Worm (Caenorhabditis elegans) whole organism, midembryonic: Measurements from ENCODE around the gene F07C6.2.

ENCODE experiments used
- T22C8.4 ChIP-seq: fragments of 200-800 bp; sonication (Bioruptor generic); IDR thresholded peaks from 2 replicates; pipeline ENCODE4 v1.3.6; 2022; ENCODE audit warnings: missing genetic modification characterization, missing compliant biosample characterization
- cog-1 ChIP-seq: sonication (generic microtip); optimal IDR thresholded peaks from 2 replicates; lab custom pipeline; 2016; ENCODE audit warnings: missing genetic modification characterization, missing compliant biosample characterization
- flt-1 ChIP-seq: fragments of 200-800 bp; sonication (Bioruptor generic); IDR thresholded peaks from 2 replicates; pipeline ENCODE4 v1.3.6; 2022; ENCODE audit warnings: missing genetic modification characterization, missing compliant biosample characterization
- klf-2 ChIP-seq: fragments of 200-800 bp; sonication (Bioruptor generic); conservative IDR thresholded peaks from 2 replicates; pipeline ENCODE4 v1.3.6; 2022; ENCODE audit warnings: missing genetic modification reagents, missing genetic modification characterization, missing compliant biosample characterization
- med-1 ChIP-seq: sonication (generic microtip); optimal IDR thresholded peaks from 2 replicates; lab custom pipeline; 2017; ENCODE audit warnings: missing genetic modification characterization, mild to moderate bottlenecking, missing compliant biosample characterization, antibody characterized with exemption, missing genetic modification reagents; ENCODE audit not compliant: insufficient read depth
- ref-1 ChIP-seq: fragments of 200-800 bp; sonication (Bioruptor generic); conservative IDR thresholded peaks from 2 replicates; pipeline ENCODE4 v1.3.6; 2022; ENCODE audit warnings: missing genetic modification reagents, missing genetic modification characterization, missing compliant biosample characterization
- tab-1 ChIP-seq: fragments of 200-800 bp; sonication (Bioruptor generic); IDR thresholded peaks from 2 replicates; pipeline ENCODE4 v1.3.6; 2022; ENCODE audit warnings: missing genetic modification characterization, missing compliant biosample characterization
- ztf-23 ChIP-seq: fragments of 200-800 bp; sonication (Bioruptor generic); IDR thresholded peaks from 2 replicates; pipeline ENCODE4 v1.3.6; 2022; ENCODE audit warnings: missing genetic modification reagents, missing genetic modification characterization, missing compliant biosample characterization
- ztf-29 ChIP-seq: fragments of 200-800 bp; sonication (Bioruptor generic); IDR thresholded peaks from 2 replicates; pipeline ENCODE4 v1.3.6; 2022; ENCODE audit warnings: missing genetic modification reagents, missing genetic modification characterization, missing compliant biosample characterization

F07C6.2 gene

DNA sequence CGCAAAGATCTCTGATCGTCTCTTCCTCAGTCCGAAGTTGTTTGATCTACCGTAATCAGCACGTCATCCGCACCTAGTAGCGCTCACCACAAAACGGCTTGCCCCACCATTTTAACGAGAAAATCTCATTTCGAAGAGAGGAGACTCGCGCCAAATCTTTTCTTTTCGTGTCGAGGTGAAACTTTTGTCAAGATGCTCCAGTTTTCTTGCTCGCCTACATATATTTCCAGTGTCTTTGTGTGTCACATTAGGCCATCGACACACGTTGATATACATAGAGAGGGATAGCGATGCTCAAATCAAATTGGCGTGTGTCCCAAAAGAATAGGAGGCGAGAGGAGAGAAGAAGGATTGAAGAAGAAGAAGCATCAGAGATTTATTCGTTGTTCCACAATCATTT, 28.2 kb upstream of the F07C6.2 start:
- TF ChIP-seq tab-1 (GFP tag; lab: Robert Waterston, UW) (no peak), klf-2 (GFP tag; lab: Robert Waterston, UW) (no peak), ztf-29 (no peak), med-1 (GFP tag; lab: Kevin White, UChicago) (no peak), flt-1 (GFP tag; lab: Robert Waterston, UW) (no peak), ztf-23 (GFP tag; lab: Robert Waterston, UW) (no peak), T22C8.4 (GFP tag; lab: Robert Waterston, UW) (no peak), ref-1 (GFP tag; lab: Robert Waterston, UW) (no peak), cog-1 (tag; lab: Kevin White, UChicago) (no peak)

ce11 chrIV:12765067-12765466, 25.9 kb upstream of the F07C6.2 start, which contains the start of gene ZK897.10:
Gene ZK897.10 (plus strand): TSS chrIV:12765351.
- no peak for TF ChIP-seq ztf-23 (GFP tag; lab: Robert Waterston, UW)
- TF ChIP-seq tab-1 (GFP tag; lab: Robert Waterston, UW), result no peak
- TF ChIP-seq med-1 (GFP tag; lab: Kevin White, UChicago), result no peak
- TF ChIP-seq ref-1 (GFP tag; lab: Robert Waterston, UW), result no peak
- TF ChIP-seq flt-1 (GFP tag; lab: Robert Waterston, UW), result no peak
- no peak for TF ChIP-seq klf-2 (GFP tag; lab: Robert Waterston, UW)
- no peak for TF ChIP-seq T22C8.4 (GFP tag; lab: Robert Waterston, UW)

DNA sequence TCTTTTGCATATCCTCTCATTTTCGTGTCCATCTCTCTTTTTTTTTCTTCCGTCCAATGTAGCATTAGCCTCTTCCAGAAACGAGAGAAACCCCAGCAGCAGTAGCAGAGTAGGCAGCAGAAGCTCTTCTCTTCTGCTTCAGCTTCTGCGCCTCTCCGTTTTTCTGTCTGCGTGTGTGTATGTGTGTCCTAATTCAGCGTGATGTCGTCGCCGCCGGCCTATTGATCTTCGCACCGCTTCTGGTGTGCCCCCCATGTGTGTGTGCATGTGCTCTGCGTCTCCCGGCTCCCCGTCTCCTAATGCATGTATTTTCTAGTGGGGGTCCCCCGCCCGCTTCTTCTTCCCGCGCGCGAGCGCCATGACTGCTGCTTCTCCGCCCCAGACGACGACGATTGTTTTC, 19.6 kb upstream of the F07C6.2 start:
- TF ChIP-seq flt-1 (GFP tag; lab: Robert Waterston, UW), result peak; percentile 62; the same call in 1 of the 2 replicates
- TF ChIP-seq cog-1 (tag; lab: Kevin White, UChicago), result no peak

DNA sequence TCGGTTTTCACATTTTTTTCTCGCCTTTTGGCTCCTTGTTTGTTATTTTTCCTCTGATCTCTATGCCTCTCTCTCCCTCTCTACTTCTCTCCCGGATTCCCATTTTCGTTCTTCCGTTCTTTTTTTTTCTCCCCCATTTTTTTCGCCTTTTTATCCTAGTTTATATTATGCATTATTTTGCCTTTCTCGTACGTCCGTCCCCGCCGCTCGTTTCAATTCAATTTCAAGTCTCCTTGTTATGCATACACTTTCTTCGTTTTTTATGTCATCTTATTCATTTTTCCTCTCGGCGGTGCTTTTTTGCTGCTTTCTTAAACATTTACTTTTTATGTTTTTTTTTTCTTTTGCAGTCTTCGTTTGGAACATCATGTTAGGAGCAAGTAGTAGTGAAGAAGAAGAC, 17.5 kb upstream of the F07C6.2 start, which contains the start of gene unc-31:
unc-31 (plus strand) TSS at position 349 of the 400 bp plus-strand sequence.
- TF ChIP-seq klf-2 (GFP tag; lab: Robert Waterston, UW), result no peak
- no peak for TF ChIP-seq ref-1 (GFP tag; lab: Robert Waterston, UW)
- no peak for TF ChIP-seq T22C8.4 (GFP tag; lab: Robert Waterston, UW)
- no peak for TF ChIP-seq tab-1 (GFP tag; lab: Robert Waterston, UW)
- TF ChIP-seq cog-1 (tag; lab: Kevin White, UChicago), result no peak
- TF ChIP-seq ztf-29, result no peak
- no peak for TF ChIP-seq ztf-23 (GFP tag; lab: Robert Waterston, UW)
- no peak for TF ChIP-seq med-1 (GFP tag; lab: Kevin White, UChicago)
- TF ChIP-seq flt-1 (GFP tag; lab: Robert Waterston, UW), result no peak

ce11 chrIV:12780980-12781379, 10.0 kb upstream of the F07C6.2 start:
- TF ChIP-seq ztf-23 (GFP tag; lab: Robert Waterston, UW), result no peak
- no peak for TF ChIP-seq T22C8.4 (GFP tag; lab: Robert Waterston, UW)
- TF ChIP-seq tab-1 (GFP tag; lab: Robert Waterston, UW), result no peak
- TF ChIP-seq ztf-29, result no peak
- TF ChIP-seq klf-2 (GFP tag; lab: Robert Waterston, UW), result no peak
- no peak for TF ChIP-seq flt-1 (GFP tag; lab: Robert Waterston, UW)
- TF ChIP-seq med-1 (GFP tag; lab: Kevin White, UChicago), result no peak
- TF ChIP-seq ref-1 (GFP tag; lab: Robert Waterston, UW), result no peak
- TF ChIP-seq cog-1 (tag; lab: Kevin White, UChicago), result no peak

- 0 out of 2 replicates have a peak, but pooled peaks have one; percentile 21 for TF ChIP-seq flt-1 (GFP tag; lab: Robert Waterston, UW)
- no peak for TF ChIP-seq ztf-29
Observed at ce11 chrIV:12781804-12782449, 9.0 kb upstream of the F07C6.2 start.

- TF ChIP-seq cog-1 (tag; lab: Kevin White, UChicago) (no peak), med-1 (GFP tag; lab: Kevin White, UChicago) (no peak), ztf-23 (GFP tag; lab: Robert Waterston, UW) (no peak), ref-1 (GFP tag; lab: Robert Waterston, UW) (no peak), tab-1 (GFP tag; lab: Robert Waterston, UW) (no peak), flt-1 (GFP tag; lab: Robert Waterston, UW) (no peak), ztf-29 (no peak), klf-2 (GFP tag; lab: Robert Waterston, UW) (no peak), T22C8.4 (GFP tag; lab: Robert Waterston, UW) (no peak)
Observed at ce11 chrIV:12783165-12783564, 7.8 kb upstream of the F07C6.2 start.

DNA sequence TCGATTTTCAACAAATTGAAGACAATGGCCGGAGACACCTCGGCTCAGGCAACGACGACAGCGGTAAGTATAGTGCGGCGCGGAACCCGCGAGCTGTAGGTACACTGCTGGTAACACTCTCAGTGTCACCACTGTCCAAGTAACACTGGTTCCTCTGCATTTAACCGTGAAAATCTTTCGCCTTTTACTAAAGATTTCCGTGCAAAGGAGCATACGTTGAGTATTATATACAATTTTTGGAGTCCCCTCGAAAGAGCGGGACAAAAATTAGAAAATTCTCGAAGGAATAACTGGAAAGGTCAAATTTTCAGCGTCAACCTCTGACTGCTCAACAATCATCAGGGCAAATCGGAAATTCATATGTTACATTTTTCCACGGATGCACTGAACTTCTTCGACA, 5.0 kb upstream of the F07C6.2 start:
- TF ChIP-seq klf-2 (GFP tag; lab: Robert Waterston, UW) (no peak), cog-1 (tag; lab: Kevin White, UChicago) (no peak), T22C8.4 (GFP tag; lab: Robert Waterston, UW) (no peak), ztf-23 (GFP tag; lab: Robert Waterston, UW) (no peak), ztf-29 (no peak), flt-1 (GFP tag; lab: Robert Waterston, UW) (no peak), ref-1 (GFP tag; lab: Robert Waterston, UW) (no peak), med-1 (GFP tag; lab: Kevin White, UChicago) (no peak), tab-1 (GFP tag; lab: Robert Waterston, UW) (no peak)

DNA sequence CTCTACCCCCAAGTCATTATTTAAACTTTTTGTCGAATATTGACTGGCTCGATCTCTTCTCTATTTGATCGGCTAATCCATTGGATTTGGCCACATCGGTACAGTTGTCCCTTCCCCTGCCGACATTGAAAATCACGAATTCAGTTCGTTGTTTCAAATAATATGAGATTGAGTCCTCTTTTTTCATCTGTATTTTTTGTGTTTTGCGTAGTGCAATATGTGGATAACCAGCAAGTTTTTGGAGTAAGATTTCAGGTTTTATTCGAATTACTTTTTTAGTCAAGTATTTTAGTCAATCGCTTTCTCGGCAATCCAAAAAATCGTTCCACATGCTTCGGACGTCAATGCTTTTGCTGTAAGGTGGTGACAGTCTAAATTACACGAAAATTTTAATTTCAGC, 1.9 kb upstream of the F07C6.2 start, which contains the start of gene F07C6.3:
F07C6.3 (plus strand) TSS at position 148 of the 400 bp plus-strand sequence.
- TF ChIP-seq ztf-29 (no peak), ref-1 (GFP tag; lab: Robert Waterston, UW) (no peak), T22C8.4 (GFP tag; lab: Robert Waterston, UW) (no peak), flt-1 (GFP tag; lab: Robert Waterston, UW) (no peak), tab-1 (GFP tag; lab: Robert Waterston, UW) (no peak), med-1 (GFP tag; lab: Kevin White, UChicago) (no peak), cog-1 (tag; lab: Kevin White, UChicago) (no peak), ztf-23 (GFP tag; lab: Robert Waterston, UW) (no peak), klf-2 (GFP tag; lab: Robert Waterston, UW) (no peak)
